Worm (Caenorhabditis elegans): ENCODE measurements around the gene T08G3.11.

ce11 chrV:16459377-16459776, 19.8 kb downstream of the T08G3.11 start:
- no peak for TF ChIP-seq zag-1 (tag; optimal IDR thresholded peaks at IDR 0.05)
- no peak for TF ChIP-seq egl-27 (tag; optimal IDR thresholded peaks at IDR 0.05)
- TF ChIP-seq ama-1 (optimal IDR thresholded peaks at IDR 0.05), result no peak
- no peak for TF ChIP-seq elt-1 (tag; optimal IDR thresholded peaks at IDR 0.05)
- no peak for TF ChIP-seq unc-39 (tag; optimal IDR thresholded peaks at IDR 0.05)
- no peak for TF ChIP-seq skn-1 (tag; optimal IDR thresholded peaks at IDR 0.05)
- TF ChIP-seq elt-3 (tag; optimal IDR thresholded peaks at IDR 0.05), result no peak
- no peak for TF ChIP-seq ceh-9 (tag; optimal IDR thresholded peaks at IDR 0.05)
- TF ChIP-seq lin-15B (tag; optimal IDR thresholded peaks at IDR 0.05), result no peak
- TF ChIP-seq nhr-28 (tag; optimal IDR thresholded peaks at IDR 0.05), result no peak
- TF ChIP-seq tbx-2 (tag; optimal IDR thresholded peaks at IDR 0.05), result no peak
